Worm (Caenorhabditis elegans): ENCODE data around the gene gon-4.

gon-4 gene

ce11 chrIV:10251764-10252163, 54.1 kb downstream of the gon-4 start:
- TF ChIP-seq him-1 (tag; optimal IDR thresholded peaks at IDR 0.05) (no peak), dao-5 (tag; optimal IDR thresholded peaks at IDR 0.05) (no peak), W03F9.2 (tag; optimal IDR thresholded peaks at IDR 0.05) (no peak)

- TF ChIP-seq dao-5 (tag; optimal IDR thresholded peaks at IDR 0.05) (no peak), W03F9.2 (tag; optimal IDR thresholded peaks at IDR 0.05) (peak; percentile 69), him-1 (tag; optimal IDR thresholded peaks at IDR 0.05) (peak; percentile 83)
Measured at ce11 chrIV:10252350-10252792, 54.8 kb downstream of the gon-4 start.

All from whole organism, L4/young adult.